Fruit fly (Drosophila melanogaster) whole organism, wandering third instar larva: ENCODE results near the gene CG15484.

ENCODE experiments used
- CG32264 ChIP-seq: fragments of 200-800 bp; sonication (Bioruptor generic); optimal IDR thresholded peaks from 2 replicates; lab custom pipeline; 2016; ENCODE audit warnings: missing biosample characterization, missing genetic modification characterization
- Dif ChIP-seq: fragments of 200-275, 200-300 bp; sonication (Bioruptor generic); optimal IDR thresholded peaks from 2 replicates; lab custom pipeline; 2018; ENCODE audit warnings: missing biosample characterization, missing genetic modification characterization; ENCODE audit not compliant: partially characterized antibody
- GATAd ChIP-seq: sonication (Bioruptor generic); optimal IDR thresholded peaks from 2 replicates; lab custom pipeline; 2016; ENCODE audit warnings: missing biosample characterization, missing genetic modification characterization
- OdsH ChIP-seq: fragments of 200-800 bp; sonication (Bioruptor generic); optimal IDR thresholded peaks from 2 replicates; lab custom pipeline; 2016; ENCODE audit warnings: missing biosample characterization, mild to moderate bottlenecking, missing genetic modification characterization
- dmrt93B ChIP-seq: fragments of 200-800 bp; sonication (Bioruptor generic); optimal IDR thresholded peaks from 2 replicates; lab custom pipeline; 2018; ENCODE audit warnings: missing biosample characterization, mild to moderate bottlenecking, missing genetic modification characterization
- dsf ChIP-seq: sonication (Bioruptor generic); optimal IDR thresholded peaks from 2 replicates; lab custom pipeline; 2016; ENCODE audit warnings: missing biosample characterization, missing genetic modification characterization, borderline replicate concordance
- fru ChIP-seq: fragments of 200-800 bp; sonication (Bioruptor generic); optimal IDR thresholded peaks from 3 replicates; lab custom pipeline; 2016; ENCODE audit warnings: missing biosample characterization, mild to moderate bottlenecking, missing genetic modification characterization
- h ChIP-seq: fragments of 200-800 bp; sonication (Bioruptor generic); optimal IDR thresholded peaks from 3 replicates; lab custom pipeline; 2016; ENCODE audit warnings: missing biosample characterization, mild to moderate bottlenecking, missing genetic modification characterization
- pan ChIP-seq: fragments of >200 bp; optimal IDR thresholded peaks from 2 replicates; lab custom pipeline; 2017
- psq ChIP-seq: fragments of 200-800 bp; sonication (Bioruptor generic); optimal IDR thresholded peaks from 3 replicates; lab custom pipeline; 2017; ENCODE audit warnings: missing biosample characterization, mild to moderate bottlenecking, missing genetic modification characterization, moderate library complexity
- sage ChIP-seq: fragments of 200-800 bp; sonication (Bioruptor generic); optimal IDR thresholded peaks from 2 replicates; lab custom pipeline; 2016; ENCODE audit warnings: missing biosample characterization, mild to moderate bottlenecking, missing genetic modification characterization

- TF ChIP-seq CG32264 (GFP tag; lab: Kevin White, UChicago) (peak; percentile 11), pan (lab: Kevin White, UChicago) (no peak), GATAd (GFP tag; lab: Kevin White, UChicago) (no peak), OdsH (GFP tag; lab: Kevin White, UChicago) (peak; percentile 30), h (GFP tag; lab: Kevin White, UChicago) (peak; percentile 66), dsf (GFP tag; lab: Kevin White, UChicago) (no peak), psq (GFP tag; lab: Kevin White, UChicago) (no peak), fru (peak; percentile 26), sage (GFP tag; lab: Kevin White, UChicago) (peak; percentile 2), Dif (no peak), dmrt93B (GFP tag; lab: Kevin White, UChicago) (no peak)
Measured at dm6 chr2L:12720430-12721396, 13.2 kb upstream of the CG15484 start.
